Worm (Caenorhabditis elegans): ENCODE measurements around the gene let-858.
A peak's percentile ranks its signal among the peaks of the same experiment; 100 is the strongest.

let-858 gene

ce11 chrII:10986461-10987090, 35.6 kb upstream of the let-858 start:
- TF ChIP-seq F44E2.7 (GFP tag; IDR thresholded peaks at IDR 0.05): no peak
- peak in 1 of 2 experiments; percentile 82 for TF ChIP-seq unc-62 (GFP tag; optimal IDR thresholded peaks at IDR 0.05 in 1 of 2)
- no peak for TF ChIP-seq unc-62 (tag; optimal IDR thresholded peaks at IDR 0.05)
- TF ChIP-seq set-16 (GFP tag; IDR thresholded peaks at IDR 0.05): peak; percentile 44
- no peak for TF ChIP-seq hmg-1.1 (GFP tag; IDR thresholded peaks at IDR 0.05)
- TF ChIP-seq dmd-8 (GFP tag; IDR thresholded peaks at IDR 0.05): no peak
- 0 out of 2 replicates have a peak, but pooled peaks have one; percentile 26 for TF ChIP-seq egl-43 (GFP tag; IDR thresholded peaks at IDR 0.05)
- peak; percentile 60 for TF ChIP-seq aha-1 (tag)
- no peak for TF ChIP-seq lin-29 (GFP tag; IDR thresholded peaks at IDR 0.05)
- TF ChIP-seq nhr-42 (GFP tag; IDR thresholded peaks at IDR 0.05): no peak
- TF ChIP-seq T26A8.4 (GFP tag; IDR thresholded peaks at IDR 0.05): no peak

- TF ChIP-seq zfp-3 (GFP tag; conservative IDR thresholded peaks at IDR 0.05) (no peak), mes-2 (tag; optimal IDR thresholded peaks at IDR 0.05; ENCODE audit: poor library complexity, severe bottlenecking) (peak; percentile 5), aha-1 (tag) (peak; percentile 53)
Observed at ce11 chrII:10988575-10988974, 33.6 kb upstream of the let-858 start.

ce11 chrII:10989180-10989579, 33.0 kb upstream of the let-858 start:
- TF ChIP-seq spr-3 (GFP tag; optimal IDR thresholded peaks at IDR 0.05): no peak
- TF ChIP-seq mes-2 (tag; optimal IDR thresholded peaks at IDR 0.05; ENCODE audit: poor library complexity, severe bottlenecking): peak; percentile 2

- TF ChIP-seq ces-1 (GFP tag; optimal IDR thresholded peaks at IDR 0.05) (peak; percentile 16), madf-5 (GFP tag; IDR thresholded peaks at IDR 0.05) (no peak), unc-62 (GFP tag; optimal IDR thresholded peaks at IDR 0.05 in 1 of 2) (peak in 1 of 2 experiments; percentile 43), unc-62 (tag; optimal IDR thresholded peaks at IDR 0.05) (no peak)
Observed at ce11 chrII:10990592-10990991, 31.6 kb upstream of the let-858 start.

ce11 chrII:10993607-10994229, 28.5 kb upstream of the let-858 start:
- no peak for TF ChIP-seq tra-1 (GFP tag; IDR thresholded peaks at IDR 0.05)
- TF ChIP-seq nhr-11 (tag; optimal IDR thresholded peaks at IDR 0.05): no peak
- peak in 1 of 2 experiments; percentile 77 for TF ChIP-seq unc-62 (GFP tag; optimal IDR thresholded peaks at IDR 0.05 in 1 of 2)
- TF ChIP-seq unc-62 (tag; optimal IDR thresholded peaks at IDR 0.05): no peak
- peak; percentile 71 for TF ChIP-seq aha-1 (tag)

ce11 chrII:10995600-10995999, 26.6 kb upstream of the let-858 start:
- peak in 1 of 2 experiments; percentile 97 for TF ChIP-seq unc-62 (GFP tag; optimal IDR thresholded peaks at IDR 0.05 in 1 of 2)
- no peak for TF ChIP-seq unc-62 (tag; optimal IDR thresholded peaks at IDR 0.05)
- TF ChIP-seq set-16 (GFP tag; IDR thresholded peaks at IDR 0.05): no peak
- TF ChIP-seq daf-8 (GFP tag; IDR thresholded peaks at IDR 0.05): no peak

- TF ChIP-seq set-16 (GFP tag; IDR thresholded peaks at IDR 0.05): 0 out of 2 replicates have a peak, but pooled peaks have one; percentile 6
- no peak for TF ChIP-seq unc-39 (tag; optimal IDR thresholded peaks at IDR 0.05)
- TF ChIP-seq Y75B8A.6 (GFP tag; IDR thresholded peaks at IDR 0.05): no peak
- TF ChIP-seq lin-1 (GFP tag; IDR thresholded peaks at IDR 0.05): no peak
- peak; percentile 49 for TF ChIP-seq ces-1 (GFP tag; optimal IDR thresholded peaks at IDR 0.05)
- TF ChIP-seq D1046.2 (GFP tag; IDR thresholded peaks at IDR 0.05): no peak
- no peak for TF ChIP-seq hlh-11 (tag; optimal IDR thresholded peaks at IDR 0.05)
- peak; percentile 63 for TF ChIP-seq aha-1 (tag)
- TF ChIP-seq ztf-11 (tag; optimal IDR thresholded peaks at IDR 0.05): no peak
Observed at ce11 chrII:10999109-10999508, 23.1 kb upstream of the let-858 start.

ce11 chrII:11004381-11004780, 17.8 kb upstream of the let-858 start:
- TF ChIP-seq lsy-2 (tag; optimal IDR thresholded peaks at IDR 0.05) (no peak), unc-62 (GFP tag; optimal IDR thresholded peaks at IDR 0.05 in 1 of 2) (peak in 1 of 2 experiments; percentile 94), unc-62 (tag; optimal IDR thresholded peaks at IDR 0.05) (no peak)
